Worm (Caenorhabditis elegans): Measurements from ENCODE around the gene F40G9.18.
"Not testable (repeated sequence)": the region's sequence is repeated elsewhere in the genome, so short reads cannot be mapped to it uniquely, and the experiment has no call there.

The F40G9.18 gene

ce11 chrIII:131627-132026 is 37.8 kb downstream of the F40G9.18 start:
- TF ChIP-seq tbx-11 (GFP tag; IDR thresholded peaks at IDR 0.05) (no peak), sea-1 (GFP tag; conservative IDR thresholded peaks at IDR 0.05) (no peak), ceh-13 (GFP tag; optimal IDR thresholded peaks at IDR 0.05) (no peak), F13C5.2 (tag; optimal IDR thresholded peaks at IDR 0.05) (peak; percentile 31), ama-1 (optimal IDR thresholded peaks at IDR 0.05) (no peak), aly-1 (tag; optimal IDR thresholded peaks at IDR 0.05) (no peak), B0310.2 (tag; optimal IDR thresholded peaks at IDR 0.05) (no peak), hmbx-1 (tag; optimal IDR thresholded peaks at IDR 0.05) (no peak)

- TF ChIP-seq hmg-4 (GFP tag; optimal IDR thresholded peaks at IDR 0.05) (no peak), F13C5.2 (tag; optimal IDR thresholded peaks at IDR 0.05) (no peak), hnd-1 (tag; optimal IDR thresholded peaks at IDR 0.05) (no peak), scrt-1 (GFP tag; IDR thresholded peaks at IDR 0.05) (no peak), ceh-36 (tag; optimal IDR thresholded peaks at IDR 0.05) (no peak), sea-1 (GFP tag; conservative IDR thresholded peaks at IDR 0.05) (no peak), flt-1 (GFP tag; IDR thresholded peaks at IDR 0.05) (no peak), ceh-13 (GFP tag; optimal IDR thresholded peaks at IDR 0.05) (no peak), ets-7 (tag; optimal IDR thresholded peaks at IDR 0.05) (no peak), hmbx-1 (tag; optimal IDR thresholded peaks at IDR 0.05) (no peak), pes-1 (GFP tag; IDR thresholded peaks at IDR 0.05) (no peak), tbx-11 (GFP tag; IDR thresholded peaks at IDR 0.05) (no peak), tra-4 (tag; optimal IDR thresholded peaks at IDR 0.05) (no peak), B0310.2 (tag; optimal IDR thresholded peaks at IDR 0.05) (no peak), tbx-37 (GFP tag; conservative IDR thresholded peaks at IDR 0.05) (no peak), aly-1 (tag; optimal IDR thresholded peaks at IDR 0.05) (no peak), ama-1 (optimal IDR thresholded peaks at IDR 0.05) (no peak)
Measured at ce11 chrIII:130650-131049, 38.7 kb downstream of the F40G9.18 start, which contains the start of the genes nhr-280 and C29F9.2. TSS of gene nhr-280 (minus strand) at chrIII:130750. TSS of gene C29F9.2 (plus strand) at chrIII:130947.

- TF ChIP-seq ceh-36 (tag; optimal IDR thresholded peaks at IDR 0.05) (no peak), hmbx-1 (tag; optimal IDR thresholded peaks at IDR 0.05) (no peak), F13C5.2 (tag; optimal IDR thresholded peaks at IDR 0.05) (no peak), tbx-11 (GFP tag; IDR thresholded peaks at IDR 0.05) (no peak), aly-1 (tag; optimal IDR thresholded peaks at IDR 0.05) (no peak), ama-1 (optimal IDR thresholded peaks at IDR 0.05) (no peak), hnd-1 (tag; optimal IDR thresholded peaks at IDR 0.05) (no peak), pes-1 (GFP tag; IDR thresholded peaks at IDR 0.05) (no peak), tbx-37 (GFP tag; conservative IDR thresholded peaks at IDR 0.05) (no peak), flt-1 (GFP tag; IDR thresholded peaks at IDR 0.05) (no peak), ceh-13 (GFP tag; optimal IDR thresholded peaks at IDR 0.05) (no peak), B0310.2 (tag; optimal IDR thresholded peaks at IDR 0.05) (no peak), ets-7 (tag; optimal IDR thresholded peaks at IDR 0.05) (no peak), tra-4 (tag; optimal IDR thresholded peaks at IDR 0.05) (no peak), sea-1 (GFP tag; conservative IDR thresholded peaks at IDR 0.05) (no peak), hmg-4 (GFP tag; optimal IDR thresholded peaks at IDR 0.05) (no peak), scrt-1 (GFP tag; IDR thresholded peaks at IDR 0.05) (no peak)
Measured at ce11 chrIII:124478-124877, 44.9 kb downstream of the F40G9.18 start, which contains the start of gene pals-23. TSS of gene pals-23 (plus strand) at chrIII:124778.

ce11 chrIII:121983-122449 is 47.4 kb downstream of the F40G9.18 start, which contains the start of gene C29F9.12:
TSS of gene C29F9.12 (minus strand) at chrIII:122033.
- TF ChIP-seq ets-7, aly-1, hmbx-1 (tag; optimal IDR thresholded peaks at IDR 0.05): not testable (repeated sequence)

- TF ChIP-seq scrt-1 (GFP tag; IDR thresholded peaks at IDR 0.05) (no peak), B0310.2 (tag; optimal IDR thresholded peaks at IDR 0.05) (no peak), ama-1 (optimal IDR thresholded peaks at IDR 0.05) (no peak), ceh-36 (tag; optimal IDR thresholded peaks at IDR 0.05) (no peak), ets-7 (tag; optimal IDR thresholded peaks at IDR 0.05) (no peak)
Measured at ce11 chrIII:120199-120598, 49.2 kb downstream of the F40G9.18 start, which contains the start of gene pals-24. TSS of gene pals-24 (plus strand) at chrIII:120435.

- TF ChIP-seq B0310.2 (tag; optimal IDR thresholded peaks at IDR 0.05) (no peak), ceh-36 (tag; optimal IDR thresholded peaks at IDR 0.05) (peak; percentile 45)
Measured at ce11 chrIII:117857-118256, 51.5 kb downstream of the F40G9.18 start.
